Fruit fly (Drosophila melanogaster) whole organism, prepupa: ENCODE data around the gene CG6845.

Experiments
- Blimp-1 ChIP-seq: fragments of 200-800 bp; sonication (Bioruptor generic); optimal IDR thresholded peaks from 3 replicates; lab custom pipeline; 2017; ENCODE audit warnings: missing biosample characterization, missing genetic modification characterization, mild to moderate bottlenecking, moderate library complexity, missing genetic modification reagents
- CG10669 ChIP-seq: fragments of 200-800 bp; sonication (Bioruptor generic); optimal IDR thresholded peaks from 3 replicates; lab custom pipeline; 2018; ENCODE audit warnings: missing biosample characterization, mild to moderate bottlenecking, missing genetic modification characterization, moderate library complexity
- CG11762 ChIP-seq: fragments of 200-800 bp; sonication (Bioruptor generic); optimal IDR thresholded peaks from 3 replicates; lab custom pipeline; 2016; ENCODE audit warnings: missing biosample characterization, missing genetic modification characterization; ENCODE audit not compliant: insufficient read depth
- CG1621 ChIP-seq: fragments of 200-800 bp; sonication (Bioruptor generic); optimal IDR thresholded peaks from 3 replicates; lab custom pipeline; 2018; ENCODE audit warnings: missing biosample characterization, mild to moderate bottlenecking, missing genetic modification characterization
- CG34406 ChIP-seq: fragments of 200-800 bp; sonication (Bioruptor generic); optimal IDR thresholded peaks from 3 replicates; lab custom pipeline; 2016; ENCODE audit warnings: missing biosample characterization, missing genetic modification characterization
- CG4318 ChIP-seq: fragments of 200-800 bp; sonication (Bioruptor generic); optimal IDR thresholded peaks from 3 replicates; lab custom pipeline; 2017; ENCODE audit warnings: missing biosample characterization, mild to moderate bottlenecking, missing genetic modification characterization
- CG6163 ChIP-seq: fragments of 200-800 bp; sonication (Bioruptor generic); IDR thresholded peaks from 3 replicates; pipeline ENCODE4 v1.3.6; 2022; ENCODE audit warnings: missing biosample characterization, missing genetic modification characterization
- CG6276 ChIP-seq: fragments of 200-800 bp; sonication (Bioruptor generic); optimal IDR thresholded peaks from 2 replicates; lab custom pipeline; 2017; ENCODE audit warnings: missing biosample characterization, mild to moderate bottlenecking, missing genetic modification characterization
- CG6792 ChIP-seq: fragments of 200-800 bp; sonication (Bioruptor generic); optimal IDR thresholded peaks from 3 replicates; lab custom pipeline; 2016; ENCODE audit warnings: missing biosample characterization, missing genetic modification characterization
- CG6808 ChIP-seq: fragments of 200-800 bp; sonication (Bioruptor generic); optimal IDR thresholded peaks from 3 replicates; lab custom pipeline; 2017; ENCODE audit warnings: missing biosample characterization, missing genetic modification characterization, mild to moderate bottlenecking, moderate library complexity, missing genetic modification reagents
- CG6854 ChIP-seq: fragments of 200-800 bp; sonication (Bioruptor generic); optimal IDR thresholded peaks from 2 replicates; lab custom pipeline; 2017; ENCODE audit warnings: missing biosample characterization, mild to moderate bottlenecking, missing genetic modification characterization
- CG8119 ChIP-seq: fragments of 200-800 bp; sonication (Bioruptor generic); IDR thresholded peaks from 3 replicates; pipeline ENCODE4 v1.3.6; 2022; ENCODE audit warnings: missing biosample characterization, missing genetic modification characterization
- CG8632 ChIP-seq: fragments of 200-800 bp; sonication (Bioruptor generic); optimal IDR thresholded peaks from 3 replicates; lab custom pipeline; 2016; ENCODE audit warnings: missing biosample characterization, missing genetic modification characterization
- CG9139 ChIP-seq: fragments of 200-800 bp; sonication (Bioruptor generic); optimal IDR thresholded peaks from 3 replicates; lab custom pipeline; 2017; ENCODE audit warnings: missing biosample characterization, mild to moderate bottlenecking, missing genetic modification characterization
- Eip75B ChIP-seq: fragments of 200-800 bp; sonication (Bioruptor generic); optimal IDR thresholded peaks from 3 replicates; lab custom pipeline; 2016; ENCODE audit warnings: missing biosample characterization, missing genetic modification characterization
- Eip78C ChIP-seq: fragments of 200-800 bp; sonication (Bioruptor generic); peaks from one replicate; lab custom pipeline; 2016; ENCODE audit warnings: missing biosample characterization, missing genetic modification characterization
- Eip93F ChIP-seq: fragments of 200-800 bp; sonication (Bioruptor generic); optimal IDR thresholded peaks from 2 replicates; lab custom pipeline; 2016; ENCODE audit warnings: missing biosample characterization, mild to moderate bottlenecking, missing genetic modification characterization
- Hr38 ChIP-seq: sonication (Bioruptor generic); optimal IDR thresholded peaks from 2 replicates; lab custom pipeline; 2016; ENCODE audit warnings: missing biosample characterization, missing genetic modification characterization
- Lpt ChIP-seq: fragments of 200-800 bp; sonication (Bioruptor generic); optimal IDR thresholded peaks from 3 replicates; lab custom pipeline; 2016; ENCODE audit warnings: missing biosample characterization, missing genetic modification characterization
- Met ChIP-seq: fragments of 200-800 bp; sonication (Bioruptor generic); optimal IDR thresholded peaks from 3 replicates; lab custom pipeline; 2016; ENCODE audit warnings: missing biosample characterization, missing genetic modification characterization
- OdsH ChIP-seq: fragments of 200-800 bp; sonication (Bioruptor generic); optimal IDR thresholded peaks from 3 replicates; lab custom pipeline; 2016; ENCODE audit warnings: missing biosample characterization, missing genetic modification characterization
- Smox ChIP-seq: fragments of 200-800 bp; sonication (Bioruptor generic); optimal IDR thresholded peaks from 3 replicates; lab custom pipeline; 2016; ENCODE audit warnings: missing biosample characterization, missing genetic modification characterization
- Sox14 ChIP-seq: fragments of 200-800 bp; sonication (Bioruptor generic); optimal IDR thresholded peaks from 3 replicates; lab custom pipeline; 2016; ENCODE audit warnings: missing biosample characterization, missing genetic modification characterization
- Sox15 ChIP-seq: fragments of 200-800 bp; sonication (Bioruptor generic); optimal IDR thresholded peaks from 3 replicates; lab custom pipeline; 2016; ENCODE audit warnings: missing biosample characterization, missing genetic modification characterization
- achi ChIP-seq: fragments of 200-800 bp; sonication (Bioruptor generic); optimal IDR thresholded peaks from 3 replicates; lab custom pipeline; 2016; ENCODE audit warnings: missing biosample characterization, missing genetic modification characterization
- dac ChIP-seq: fragments of 200-800 bp; sonication (Bioruptor generic); optimal IDR thresholded peaks from 2 replicates; lab custom pipeline; 2017; ENCODE audit warnings: missing biosample characterization, mild to moderate bottlenecking, missing genetic modification characterization
- dsx ChIP-seq: fragments of 200-800 bp; optimal IDR thresholded peaks from 3 replicates; lab custom pipeline; 2019; ENCODE audit warnings: missing biosample characterization, mild to moderate bottlenecking, missing genetic modification characterization, moderate library complexity; ENCODE audit not compliant: poor library complexity, severe bottlenecking
- eg ChIP-seq: fragments of 200-800 bp; sonication (Bioruptor generic); IDR thresholded peaks from 3 replicates; pipeline ENCODE4 v1.3.6; 2022; ENCODE audit warnings: missing biosample characterization, missing genetic modification characterization
- esn ChIP-seq: fragments of 200-800 bp; sonication (Bioruptor generic); optimal IDR thresholded peaks from 2 replicates; lab custom pipeline; 2016; ENCODE audit warnings: missing biosample characterization, mild to moderate bottlenecking, missing genetic modification characterization, moderate library complexity
- fd59A ChIP-seq: fragments of 200-800 bp; sonication (Bioruptor generic); optimal IDR thresholded peaks from 2 replicates; lab custom pipeline; 2017; ENCODE audit warnings: missing biosample characterization, mild to moderate bottlenecking, missing genetic modification characterization, missing genetic modification reagents
- fkh ChIP-seq: fragments of 200-800 bp; sonication (Bioruptor generic); optimal IDR thresholded peaks from 3 replicates; lab custom pipeline; 2017; ENCODE audit warnings: missing biosample characterization, mild to moderate bottlenecking, missing genetic modification characterization, moderate library complexity
- net ChIP-seq: fragments of 200-800 bp; sonication (Bioruptor generic); optimal IDR thresholded peaks from 3 replicates; lab custom pipeline; 2016; ENCODE audit warnings: missing biosample characterization, missing genetic modification characterization
- salr ChIP-seq, 2 experiments: fragments of 200-800 bp; sonication (Bioruptor generic); optimal IDR thresholded peaks; 3 replicates each; lab custom pipeline; 2016 to 2018; ENCODE audit warnings: missing biosample characterization in 2 of 2, missing genetic modification characterization in 2 of 2, mild to moderate bottlenecking in 1 of 2
- spab ChIP-seq: fragments of 200-800 bp; sonication (Bioruptor generic); optimal IDR thresholded peaks from 2 replicates; lab custom pipeline; 2017; ENCODE audit warnings: missing biosample characterization, mild to moderate bottlenecking, missing genetic modification characterization, missing genetic modification reagents
- ss ChIP-seq, 2 experiments: fragments of 200-800 bp; sonication (Bioruptor generic); optimal IDR thresholded peaks; 2 replicates in 1 of 2; 3 replicates in 1 of 2; lab custom pipeline; 2017 to 2018; ENCODE audit warnings: mild to moderate bottlenecking in 2 of 2, missing biosample characterization in 2 of 2, missing genetic modification characterization in 2 of 2, moderate library complexity in 1 of 2
- svp ChIP-seq: fragments of 200-800 bp; sonication (Bioruptor generic); peaks from one replicate; lab custom pipeline; 2016; ENCODE audit warnings: missing biosample characterization, missing genetic modification characterization
- topi ChIP-seq: fragments of 200-800 bp; sonication (Bioruptor generic); optimal IDR thresholded peaks from 3 replicates; lab custom pipeline; 2016; ENCODE audit warnings: missing biosample characterization, missing genetic modification characterization
- vri ChIP-seq: fragments of 200-800 bp; sonication (Bioruptor generic); optimal IDR thresholded peaks from 3 replicates; lab custom pipeline; 2016; ENCODE audit warnings: missing biosample characterization, mild to moderate bottlenecking, missing genetic modification characterization

Gene CG6845

DNA sequence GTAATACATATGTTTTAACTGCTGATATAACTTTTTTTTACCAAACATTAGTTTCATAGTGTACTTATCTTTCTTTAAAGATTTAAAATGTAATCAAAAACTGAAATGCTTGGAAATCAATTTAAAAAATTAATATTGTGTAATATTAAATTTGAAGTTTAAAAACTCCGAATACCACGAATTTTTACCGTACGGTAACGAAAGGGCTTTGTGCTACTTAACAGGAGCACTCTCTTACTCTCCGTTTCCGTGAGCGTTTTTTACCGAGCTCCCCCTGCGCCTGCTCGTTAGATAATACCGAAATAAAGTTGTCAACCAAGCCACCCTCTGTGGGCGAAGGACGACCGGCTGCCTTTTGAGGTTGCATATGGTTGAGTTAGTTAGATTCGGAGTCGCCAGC is 6.3 kb downstream of the CG6845 start, which contains the start of the genes Dic61B and p130CAS:
Gene Dic61B (minus strand): TSS at position 101 of the 400 bp plus-strand sequence.
Gene p130CAS (plus strand): TSS at position 396 of the 400 bp plus-strand sequence.
- TF ChIP-seq Lpt (GFP tag; lab: Kevin White, UChicago) (no peak), CG1621 (tag; lab: Kevin White, UChicago) (no peak), Smox (no peak), spab (GFP tag; lab: Kevin White, UChicago) (no peak), dsx (GFP tag; lab: Kevin White, UChicago) (no peak), Sox15 (GFP tag; lab: Kevin White, UChicago) (no peak), dac (no peak), CG6163 (no peak), CG8632 (GFP tag; lab: Kevin White, UChicago) (no peak), Hr38 (no peak), Met (no peak), esn (GFP tag; lab: Kevin White, UChicago) (no peak), fd59A (no peak)

DNA sequence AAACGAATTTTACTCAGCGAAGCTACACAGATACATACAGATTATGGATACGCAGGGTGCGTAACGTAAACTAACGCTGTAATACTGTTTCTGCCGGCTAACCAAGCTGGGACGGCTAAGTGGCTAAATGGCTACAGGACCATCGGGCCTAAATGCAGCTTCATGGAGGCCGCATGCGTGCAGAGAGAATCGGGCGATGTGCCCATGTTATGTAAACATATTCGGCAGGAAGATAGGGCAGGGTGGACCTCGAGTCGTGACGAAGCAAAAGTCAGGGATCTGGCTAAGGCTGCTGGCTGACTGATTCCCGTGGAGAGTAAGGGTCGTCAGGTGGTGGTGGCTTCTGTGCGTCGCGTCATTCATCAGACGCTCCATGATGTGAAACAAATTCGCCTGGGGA is 7.4 kb downstream of the CG6845 start:
- TF ChIP-seq net (GFP tag; lab: Kevin White, UChicago): no peak
- TF ChIP-seq CG11762 (GFP tag; lab: Kevin White, UChicago): no peak
- TF ChIP-seq fkh (GFP tag; lab: Kevin White, UChicago): no peak
- no peak for TF ChIP-seq CG6808
- no peak for TF ChIP-seq CG4318
- TF ChIP-seq achi (GFP tag; lab: Kevin White, UChicago): no peak
- no peak for TF ChIP-seq Lpt (GFP tag; lab: Kevin White, UChicago)
- TF ChIP-seq eg: no peak
- no peak for TF ChIP-seq salr (GFP tag; optimal IDR thresholded peaks at IDR 0.05; lab: Kevin White, UChicago)
- TF ChIP-seq CG34406 (GFP tag; lab: Kevin White, UChicago): no peak
- TF ChIP-seq CG9139 (GFP tag; lab: Kevin White, UChicago): no peak
- no peak for TF ChIP-seq CG6276 (GFP tag; lab: Kevin White, UChicago)
- TF ChIP-seq Sox15 (GFP tag; lab: Kevin White, UChicago): no peak
- TF ChIP-seq OdsH: no peak
- no peak for TF ChIP-seq svp
- TF ChIP-seq Blimp-1 (GFP tag; lab: Kevin White, UChicago): no peak
- no peak for TF ChIP-seq Eip75B (GFP tag; lab: Kevin White, UChicago)
- no peak for TF ChIP-seq CG8119 (GFP tag; lab: Robert Waterston, UW)

DNA sequence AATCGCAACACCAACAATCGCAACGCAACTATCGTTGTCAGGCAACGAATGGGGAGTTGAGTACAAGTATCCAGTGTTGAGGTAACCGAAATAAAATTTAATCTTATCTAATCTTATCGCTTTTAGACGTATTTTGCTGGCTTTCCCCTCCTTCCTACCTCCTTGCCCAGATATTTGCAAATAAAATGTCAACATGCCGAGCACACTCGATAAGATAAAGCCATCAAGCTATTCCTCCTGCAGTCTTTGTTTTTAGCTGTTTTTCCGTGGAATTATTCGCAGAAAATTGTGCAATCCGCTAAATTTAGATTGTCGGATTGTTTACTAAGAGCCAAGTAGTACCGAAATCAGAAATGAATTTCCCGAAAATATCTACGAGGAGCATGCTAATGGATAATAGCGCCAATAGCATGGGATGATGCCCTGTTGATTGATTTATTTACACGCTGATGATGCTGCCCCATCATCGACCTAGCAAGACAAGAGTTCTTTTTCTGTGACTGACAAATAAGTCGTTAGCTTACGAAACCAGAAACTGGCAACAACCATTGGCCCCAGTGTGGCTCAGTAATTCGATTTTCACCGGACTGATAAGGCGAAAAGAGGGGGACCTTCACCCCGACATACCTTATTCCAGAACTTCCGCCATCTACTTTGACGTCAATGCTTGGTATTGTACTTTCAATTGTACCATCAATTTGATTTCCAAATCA is 10.5 kb downstream of the CG6845 start:
- TF ChIP-seq CG10669 (GFP tag; lab: Kevin White, UChicago) (peak; percentile 4), Eip93F (GFP tag; lab: Kevin White, UChicago) (peak; percentile 69), Smox (no peak), vri (peak; percentile 99), ss (GFP tag; optimal IDR thresholded peaks at IDR 0.05; lab: Kevin White, UChicago) (peak in 1 of 2 experiments; percentile 10), fkh (GFP tag; lab: Kevin White, UChicago) (peak; percentile 89), esn (GFP tag; lab: Kevin White, UChicago) (peak; percentile 30), CG6808 (peak; percentile 25), CG6792 (GFP tag; lab: Kevin White, UChicago) (peak; percentile 15), CG8119 (GFP tag; lab: Robert Waterston, UW) (no peak), topi (no peak), spab (GFP tag; lab: Kevin White, UChicago) (no peak), salr (GFP tag; optimal IDR thresholded peaks at IDR 0.05; lab: Kevin White, UChicago) (no peak), CG9139 (GFP tag; lab: Kevin White, UChicago) (no peak), eg (no peak), CG6854 (GFP tag; lab: Kevin White, UChicago) (peak; percentile 21), CG6163 (peak; percentile 42; the same call in 1 of the 3 replicates), Eip78C (GFP tag; lab: Kevin White, UChicago) (peak; percentile 63), Sox14 (GFP tag; lab: Kevin White, UChicago) (peak; percentile 53)
